Worm (Caenorhabditis elegans): ENCODE measurements around the gene fbxb-26.

DNA sequence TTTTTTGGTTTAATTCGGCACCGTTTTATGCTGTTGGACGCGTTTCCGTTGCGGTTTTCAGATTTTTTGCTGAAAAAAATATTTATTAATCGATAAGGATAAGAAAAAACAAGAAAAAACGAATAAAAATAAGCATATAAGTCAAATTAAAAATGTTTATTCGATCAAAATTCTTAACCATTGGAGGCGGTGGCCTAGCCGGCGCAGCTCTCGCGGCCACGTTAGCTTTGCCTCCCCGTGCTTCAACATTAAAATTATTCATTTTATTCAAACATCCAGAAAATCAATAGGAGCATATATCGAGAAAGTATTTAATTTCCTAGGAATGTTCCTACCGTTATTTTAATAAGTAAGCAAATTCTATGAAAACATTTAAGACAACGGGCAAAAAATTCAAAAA, 19.4 kb upstream of the fbxb-26 start, which contains the start of gene ZC204.14:
- TF ChIP-seq fos-1 (tag; optimal IDR thresholded peaks at IDR 0.05) (no peak), nhr-111 (GFP tag; optimal IDR thresholded peaks at IDR 0.05) (no peak), lsy-2 (tag; optimal IDR thresholded peaks at IDR 0.05) (peak in 1 of 2 experiments; percentile 46), jun-1 (tag; optimal IDR thresholded peaks at IDR 0.05) (no peak), nhr-77 (tag; optimal IDR thresholded peaks at IDR 0.05) (no peak), aha-1 (tag) (no peak)
